Fruit fly (Drosophila melanogaster): Measurements from ENCODE around the gene CG14990.

dm6 chr3L:4115107-4115506, 22.1 kb downstream of the CG14990 start:
- no peak for TF ChIP-seq cato (GFP tag; optimal IDR thresholded peaks at IDR 0.05; ENCODE audit: borderline replicate concordance)
- no peak for TF ChIP-seq psq (GFP tag; optimal IDR thresholded peaks at IDR 0.05)
- no peak for TF ChIP-seq Six4 (GFP tag; optimal IDR thresholded peaks at IDR 0.05)
- no peak for TF ChIP-seq aop (GFP tag; IDR thresholded peaks at IDR 0.05)
- no peak for TF ChIP-seq CG34224 (GFP tag; IDR thresholded peaks at IDR 0.05; ENCODE audit: partially characterized antibody)
- TF ChIP-seq bab2 (GFP tag; optimal IDR thresholded peaks at IDR 0.05): no peak
- TF ChIP-seq CG18599 (GFP tag; optimal IDR thresholded peaks at IDR 0.05): no peak
- TF ChIP-seq chinmo (GFP tag; IDR thresholded peaks at IDR 0.05; ENCODE audit: partially characterized antibody): no peak
- no peak for TF ChIP-seq CG31224 (GFP tag; IDR thresholded peaks at IDR 0.05)

Measured in whole organism, embryonic.